Fruit fly (Drosophila melanogaster) whole organism, wandering third instar larva: ENCODE measurements around the gene Kal1.

Source experiments
- Abd-B ChIP-seq: fragments of >200 bp; optimal IDR thresholded peaks from 2 replicates; lab custom pipeline; 2017; ENCODE audit warnings: missing biosample characterization, missing genetic modification characterization
- CG32264 ChIP-seq: fragments of 200-800 bp; sonication (Bioruptor generic); optimal IDR thresholded peaks from 2 replicates; lab custom pipeline; 2016; ENCODE audit warnings: missing biosample characterization, missing genetic modification characterization
- CG9705 ChIP-seq: fragments of 200-800 bp; sonication (Bioruptor generic); optimal IDR thresholded peaks from 2 replicates; lab custom pipeline; 2018; ENCODE audit warnings: missing biosample characterization, mild to moderate bottlenecking, missing genetic modification characterization
- CrebA ChIP-seq: fragments of 200-800 bp; sonication (Bioruptor generic); optimal IDR thresholded peaks from 2 replicates; lab custom pipeline; 2016; ENCODE audit warnings: missing biosample characterization, mild to moderate bottlenecking, missing genetic modification characterization, borderline replicate concordance
- Dfd ChIP-seq: fragments of >200 bp; optimal IDR thresholded peaks from 2 replicates; lab custom pipeline; 2017; ENCODE audit warnings: missing biosample characterization, missing genetic modification characterization
- GATAd ChIP-seq: sonication (Bioruptor generic); optimal IDR thresholded peaks from 2 replicates; lab custom pipeline; 2016; ENCODE audit warnings: missing biosample characterization, missing genetic modification characterization
- HLH106 ChIP-seq: fragments of 200-800 bp; optimal IDR thresholded peaks from 3 replicates; lab custom pipeline; 2019; ENCODE audit warnings: missing biosample characterization, mild to moderate bottlenecking, missing genetic modification characterization, moderate library complexity
- Hnf4 ChIP-seq: fragments of 200-800 bp; sonication (Bioruptor generic); optimal IDR thresholded peaks from 2 replicates; lab custom pipeline; 2016; ENCODE audit warnings: missing biosample characterization, mild to moderate bottlenecking, missing genetic modification characterization
- Hr83 ChIP-seq: fragments of 200-300 bp; sonication (Bioruptor generic); optimal IDR thresholded peaks from 2 replicates; lab custom pipeline; 2016; ENCODE audit warnings: missing biosample characterization, mild to moderate bottlenecking, missing genetic modification characterization, moderate library complexity; ENCODE audit not compliant: poor library complexity, severe bottlenecking
- Jra ChIP-seq: sonication (Bioruptor generic); optimal IDR thresholded peaks from 2 replicates; lab custom pipeline; 2016; ENCODE audit warnings: missing biosample characterization, missing genetic modification characterization
- Mio ChIP-seq: sonication (Bioruptor generic); optimal IDR thresholded peaks from 2 replicates; lab custom pipeline; 2016; ENCODE audit warnings: missing biosample characterization, missing genetic modification characterization
- Myc ChIP-seq: fragments of >200 bp; optimal IDR thresholded peaks from 2 replicates; lab custom pipeline; 2017
- N ChIP-seq: fragments of >200 bp; optimal IDR thresholded peaks from 2 replicates; lab custom pipeline; 2018; ENCODE audit warnings: missing biosample characterization, missing external identifiers, missing genetic modification characterization
- OdsH ChIP-seq: fragments of 200-800 bp; sonication (Bioruptor generic); optimal IDR thresholded peaks from 2 replicates; lab custom pipeline; 2016; ENCODE audit warnings: missing biosample characterization, mild to moderate bottlenecking, missing genetic modification characterization
- Rel ChIP-seq, 2 experiments: fragments of 200-800 bp; sonication (Bioruptor generic) in 1 of 2; optimal IDR thresholded peaks; 2 replicates in 1 of 2; 3 replicates in 1 of 2; lab custom pipeline; 2016 to 2019; ENCODE audit warnings: mild to moderate bottlenecking in 2 of 2, missing biosample characterization in 2 of 2, missing genetic modification characterization in 2 of 2, moderate library complexity in 1 of 2
- Sp1 ChIP-seq: fragments of 200-800 bp; sonication (Bioruptor generic); optimal IDR thresholded peaks from 3 replicates; lab custom pipeline; 2019; ENCODE audit warnings: missing biosample characterization, mild to moderate bottlenecking, missing genetic modification characterization, moderate library complexity
- Vsx2 ChIP-seq: fragments of 200-300, 225-300 bp; sonication (Bioruptor generic); optimal IDR thresholded peaks from 2 replicates; lab custom pipeline; 2018; ENCODE audit warnings: missing biosample characterization, missing genetic modification characterization; ENCODE audit not compliant: partially characterized antibody
- br ChIP-seq: fragments of 200-800 bp; sonication (Bioruptor generic); optimal IDR thresholded peaks from 2 replicates; lab custom pipeline; 2016; ENCODE audit warnings: missing biosample characterization, missing genetic modification characterization
- brk ChIP-seq: fragments of 200-800 bp; sonication (Bioruptor generic); optimal IDR thresholded peaks from 2 replicates; lab custom pipeline; 2016; ENCODE audit warnings: missing biosample characterization, mild to moderate bottlenecking, missing genetic modification characterization
- dl ChIP-seq, 2 experiments: fragments of 175-275, 200-275 bp in 1 of 2; fragments of 200-275 bp in 1 of 2; sonication (Bioruptor generic); optimal IDR thresholded peaks; lab custom pipeline; 2018; ENCODE audit warnings: mild to moderate bottlenecking in 2 of 2, missing biosample characterization in 2 of 2, missing genetic modification characterization in 2 of 2, moderate library complexity in 2 of 2; ENCODE audit not compliant: partially characterized antibody in 2 of 2, insufficient read depth in 1 of 2
- dsf ChIP-seq: sonication (Bioruptor generic); optimal IDR thresholded peaks from 2 replicates; lab custom pipeline; 2016; ENCODE audit warnings: missing biosample characterization, missing genetic modification characterization, borderline replicate concordance
- ey ChIP-seq: fragments of 200-800 bp; sonication (Bioruptor generic); optimal IDR thresholded peaks from 2 replicates; lab custom pipeline; 2016; ENCODE audit warnings: missing biosample characterization, missing genetic modification characterization
- foxo ChIP-seq, 2 experiments: fragments of 200-800 bp; sonication (Bioruptor generic); optimal IDR thresholded peaks; 2 replicates in 1 of 2; 3 replicates in 1 of 2; lab custom pipeline; 2016 to 2017; ENCODE audit warnings: missing biosample characterization in 2 of 2, missing genetic modification characterization in 2 of 2
- fru ChIP-seq: fragments of 200-800 bp; sonication (Bioruptor generic); optimal IDR thresholded peaks from 3 replicates; lab custom pipeline; 2016; ENCODE audit warnings: missing biosample characterization, mild to moderate bottlenecking, missing genetic modification characterization
- h ChIP-seq: fragments of 200-800 bp; sonication (Bioruptor generic); optimal IDR thresholded peaks from 3 replicates; lab custom pipeline; 2016; ENCODE audit warnings: missing biosample characterization, mild to moderate bottlenecking, missing genetic modification characterization
- jim ChIP-seq: fragments of 175-275, 200-325 bp; sonication (Bioruptor generic); optimal IDR thresholded peaks from 2 replicates; lab custom pipeline; 2016; ENCODE audit warnings: missing biosample characterization, mild to moderate bottlenecking, missing genetic modification characterization
- lola ChIP-seq: fragments of >200 bp; optimal IDR thresholded peaks from 2 replicates; lab custom pipeline; 2017; ENCODE audit warnings: missing biosample characterization, missing genetic modification characterization
- psq ChIP-seq: fragments of 200-800 bp; sonication (Bioruptor generic); optimal IDR thresholded peaks from 3 replicates; lab custom pipeline; 2017; ENCODE audit warnings: missing biosample characterization, mild to moderate bottlenecking, missing genetic modification characterization, moderate library complexity
- rgr ChIP-seq: fragments of 200-800 bp; sonication (Bioruptor generic); optimal IDR thresholded peaks from 3 replicates; lab custom pipeline; 2016; ENCODE audit warnings: missing biosample characterization, mild to moderate bottlenecking, missing genetic modification characterization
- sage ChIP-seq: fragments of 200-800 bp; sonication (Bioruptor generic); optimal IDR thresholded peaks from 2 replicates; lab custom pipeline; 2016; ENCODE audit warnings: missing biosample characterization, mild to moderate bottlenecking, missing genetic modification characterization
- sv ChIP-seq: fragments of 200-800 bp; sonication (Bioruptor generic); optimal IDR thresholded peaks from 3 replicates; lab custom pipeline; 2016; ENCODE audit warnings: missing biosample characterization, missing genetic modification characterization
- tai ChIP-seq: sonication (Bioruptor generic); optimal IDR thresholded peaks from 2 replicates; lab custom pipeline; 2016; ENCODE audit warnings: missing biosample characterization, missing genetic modification characterization
- usp ChIP-seq: fragments of >200 bp; optimal IDR thresholded peaks from 2 replicates; lab custom pipeline; 2017; ENCODE audit warnings: missing biosample characterization, missing genetic modification characterization
- woc ChIP-seq: sonication (Bioruptor generic); optimal IDR thresholded peaks from 2 replicates; lab custom pipeline; 2016; ENCODE audit warnings: missing biosample characterization, mild to moderate bottlenecking, missing genetic modification characterization

Gene Kal1

DNA sequence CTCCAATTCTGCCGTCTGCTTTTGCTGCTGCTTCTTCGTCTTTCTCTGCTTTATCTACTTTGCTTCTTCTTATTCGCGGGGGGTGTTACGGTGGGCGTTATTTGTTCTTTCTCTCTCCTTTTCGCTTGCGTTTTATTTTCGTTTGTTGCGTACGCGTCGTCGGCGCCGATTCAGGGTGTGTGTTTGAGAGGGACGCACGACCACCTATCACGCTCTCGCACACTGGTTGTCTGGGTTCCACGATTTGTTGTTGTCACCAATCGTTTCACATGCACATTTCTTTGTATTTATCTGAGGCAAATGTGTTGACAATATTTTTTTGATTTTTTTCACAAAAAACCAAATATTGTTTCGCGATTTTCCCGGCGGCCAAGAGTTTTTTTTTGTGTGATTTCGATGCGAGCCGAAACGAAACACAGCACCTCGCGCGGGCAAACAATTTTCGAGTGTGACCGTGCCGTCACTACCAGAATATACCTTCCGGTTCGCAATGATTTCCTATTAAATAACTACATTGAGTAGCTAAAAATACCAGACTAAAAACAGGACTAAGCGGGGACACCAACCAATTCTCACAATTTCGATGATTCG, 35.8 kb upstream of the Kal1 start, which contains the start of gene Syx1A (continued):
- peak; percentile 100 for TF ChIP-seq psq

DNA sequence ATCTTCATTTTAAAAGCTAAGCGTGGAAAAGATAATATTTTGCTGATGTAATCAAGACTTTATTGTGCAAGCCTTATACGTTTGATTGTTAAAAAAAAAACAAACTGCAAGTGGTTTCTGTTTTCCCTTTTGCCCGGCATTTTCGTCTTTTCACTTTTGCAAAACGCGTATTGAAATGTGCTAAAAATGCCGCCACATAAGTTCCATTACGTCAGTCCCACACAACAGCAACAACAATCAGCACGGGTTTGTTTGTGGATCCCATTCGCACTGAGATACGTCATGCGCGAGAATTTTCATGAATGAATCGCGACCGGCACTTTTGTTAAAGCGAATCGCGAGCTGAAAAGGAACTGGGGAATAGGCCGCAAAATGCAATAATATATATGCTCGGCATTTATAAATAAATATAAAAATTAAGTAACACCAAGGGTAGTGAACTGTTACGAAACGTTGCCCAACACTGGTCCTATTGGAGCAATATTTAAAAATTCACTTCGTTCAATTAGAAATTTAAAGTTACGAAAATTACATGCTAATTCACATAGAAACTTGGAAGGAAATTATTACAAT, 35.0 kb upstream of the Kal1 start:
- TF ChIP-seq CrebA (GFP tag; lab: Kevin White, UChicago) (no peak), dsf (GFP tag; lab: Kevin White, UChicago) (peak; percentile 9), OdsH (GFP tag; lab: Kevin White, UChicago) (peak; percentile 71), fru (GFP tag; lab: Kevin White, UChicago) (peak; percentile 73), sage (GFP tag; lab: Kevin White, UChicago) (peak; percentile 49), rgr (GFP tag; lab: Kevin White, UChicago) (peak; percentile 75), Dfd (GFP tag; lab: Kevin White, UChicago) (no peak), lola (GFP tag; lab: Kevin White, UChicago) (no peak), CG9705 (no peak), sv (GFP tag; lab: Kevin White, UChicago) (peak; percentile 43), foxo (GFP tag; optimal IDR thresholded peaks at IDR 0.05; lab: Kevin White, UChicago) (peak; percentile 7 to 77), HLH106 (tag; lab: Kevin White, UChicago) (peak; percentile 44), jim (GFP tag; lab: Kevin White, UChicago) (no peak), br (GFP tag; lab: Kevin White, UChicago) (peak; percentile 78), Hnf4 (GFP tag; lab: Kevin White, UChicago) (peak; percentile 72), h (GFP tag; lab: Kevin White, UChicago) (peak; percentile 84), Hr83 (peak; percentile 39), CG32264 (GFP tag; lab: Kevin White, UChicago) (peak; percentile 24), woc (peak; percentile 47), Sp1 (GFP tag; lab: Kevin White, UChicago) (peak; percentile 37), Rel (GFP tag; optimal IDR thresholded peaks at IDR 0.05; lab: Kevin White, UChicago) (no peak), Rel (tag; optimal IDR thresholded peaks at IDR 0.05; lab: Kevin White, UChicago) (peak; percentile 33), brk (GFP tag; lab: Kevin White, UChicago) (peak; percentile 86), Jra (GFP tag; lab: Kevin White, UChicago) (peak; percentile 74), ey (GFP tag; lab: Kevin White, UChicago) (peak; percentile 59), tai (GFP tag; lab: Kevin White, UChicago) (no peak), usp (GFP tag; lab: Kevin White, UChicago) (no peak)

DNA sequence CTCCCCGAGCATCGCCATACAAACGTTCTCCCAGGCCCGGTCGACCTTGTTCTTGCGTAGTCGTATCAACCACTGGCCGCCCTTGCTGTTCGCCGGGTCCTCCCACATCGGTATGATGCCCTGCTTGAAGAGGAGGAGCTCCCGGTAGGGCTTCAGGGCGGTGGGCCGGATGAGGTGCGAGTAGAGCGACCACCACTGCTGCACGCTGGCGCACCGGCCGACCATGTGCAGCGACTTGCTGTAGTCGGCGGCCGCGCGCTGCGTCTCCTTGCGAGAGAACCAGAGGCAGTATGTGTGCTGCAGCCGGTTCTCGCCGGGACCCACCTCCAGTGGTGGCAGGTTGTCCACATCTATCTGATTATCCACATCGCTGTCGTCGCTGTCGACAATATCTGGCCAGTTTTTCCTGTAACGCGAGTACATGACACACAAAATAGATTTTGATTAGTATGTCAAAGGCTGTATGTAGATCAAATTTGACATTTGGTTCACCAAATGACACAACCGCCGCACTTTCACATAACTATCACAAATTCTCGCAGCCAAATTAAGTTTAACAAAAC, 34.2 kb upstream of the Kal1 start, which contains the start of gene CG10694:
TSS of gene CG10694 (plus strand) at position 513 of the 563 bp plus-strand sequence.
- TF ChIP-seq Sp1 (GFP tag; lab: Kevin White, UChicago) (no peak), N (GFP tag; lab: Kevin White, UChicago) (no peak), Hnf4 (GFP tag; lab: Kevin White, UChicago) (no peak), Mio (GFP tag; lab: Kevin White, UChicago) (no peak), Rel (GFP tag; optimal IDR thresholded peaks at IDR 0.05; lab: Kevin White, UChicago) (no peak), Rel (tag; optimal IDR thresholded peaks at IDR 0.05; lab: Kevin White, UChicago) (no peak), foxo (GFP tag; optimal IDR thresholded peaks at IDR 0.05; lab: Kevin White, UChicago) (no peak), tai (GFP tag; lab: Kevin White, UChicago) (no peak), ey (GFP tag; lab: Kevin White, UChicago) (no peak), fru (GFP tag; lab: Kevin White, UChicago) (no peak), Jra (GFP tag; lab: Kevin White, UChicago) (no peak), dl (GFP tag; optimal IDR thresholded peaks at IDR 0.05; lab: Kevin White, UChicago; ENCODE audit: insufficient read depth in 1 of 2, partially characterized antibody in 2 of 2) (no peak)

DNA sequence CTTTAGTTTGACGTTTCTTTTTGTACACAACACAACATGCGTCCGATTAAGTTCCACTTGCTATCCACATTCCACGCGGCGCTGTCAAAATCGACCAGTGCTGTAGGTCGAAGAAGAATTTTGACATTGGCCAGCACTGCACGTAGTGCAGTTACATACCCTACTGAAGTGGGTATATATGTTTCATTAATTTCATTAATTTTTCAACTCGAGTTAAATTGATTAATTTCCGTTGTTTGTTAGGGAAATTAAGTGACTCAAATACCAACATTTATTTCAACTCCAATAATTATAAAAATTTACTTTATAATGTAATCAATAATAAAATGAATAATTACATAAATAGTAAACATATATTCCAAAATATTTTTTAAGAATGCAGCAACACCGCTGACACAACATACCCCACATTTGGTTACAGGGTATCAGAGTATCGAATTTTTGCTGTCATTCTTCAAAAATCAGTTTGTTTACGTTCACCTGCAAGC, 32.2 kb upstream of the Kal1 start, which contains the start of the genes eIF4EHP and CG18428:
TSS of gene eIF4EHP (minus strand) at position 59 of the 488 bp plus-strand sequence.
TSS of gene CG18428 (plus strand) at position 435 of the 488 bp plus-strand sequence.
- TF ChIP-seq fru (GFP tag; lab: Kevin White, UChicago) (peak; percentile 87), foxo (GFP tag; optimal IDR thresholded peaks at IDR 0.05; lab: Kevin White, UChicago) (peak in 1 of 2 experiments; percentile 99), GATAd (GFP tag; lab: Kevin White, UChicago) (peak; percentile 76), psq (peak; percentile 98), N (GFP tag; lab: Kevin White, UChicago) (no peak), lola (GFP tag; lab: Kevin White, UChicago) (no peak), Sp1 (GFP tag; lab: Kevin White, UChicago) (peak; percentile 100), Abd-B (GFP tag; lab: Kevin White, UChicago) (no peak), dsf (GFP tag; lab: Kevin White, UChicago) (peak; percentile 87), rgr (GFP tag; lab: Kevin White, UChicago) (peak; percentile 99), brk (GFP tag; lab: Kevin White, UChicago) (peak; percentile 95), woc (peak; percentile 94), h (GFP tag; lab: Kevin White, UChicago) (peak; percentile 96), CG9705 (peak; percentile 99), HLH106 (tag; lab: Kevin White, UChicago) (peak; percentile 100), Rel (GFP tag; optimal IDR thresholded peaks at IDR 0.05; lab: Kevin White, UChicago) (peak; percentile 83), Rel (tag; optimal IDR thresholded peaks at IDR 0.05; lab: Kevin White, UChicago) (peak; percentile 95), ey (GFP tag; lab: Kevin White, UChicago) (peak; percentile 88), CG32264 (GFP tag; lab: Kevin White, UChicago) (peak; percentile 41), Myc (lab: Kevin White, UChicago) (peak; percentile 79), sage (GFP tag; lab: Kevin White, UChicago) (peak; percentile 94), dl (GFP tag; optimal IDR thresholded peaks at IDR 0.05; lab: Kevin White, UChicago; ENCODE audit: insufficient read depth in 1 of 2, partially characterized antibody in 2 of 2) (no peak), sv (GFP tag; lab: Kevin White, UChicago) (peak; percentile 94), Hr83 (peak; percentile 94), tai (GFP tag; lab: Kevin White, UChicago) (no peak), Mio (GFP tag; lab: Kevin White, UChicago) (peak; percentile 70), Vsx2 (GFP tag; lab: Kevin White, UChicago) (no peak), br (GFP tag; lab: Kevin White, UChicago) (peak; percentile 89), Hnf4 (GFP tag; lab: Kevin White, UChicago) (peak; percentile 91)
